Worm (Caenorhabditis elegans) whole organism, early embryonic: ENCODE measurements around the gene dop-2.

Experiments
- B0310.2 ChIP-seq: sonication (generic microtip); optimal IDR thresholded peaks from 2 replicates; lab custom pipeline; 2016; ENCODE audit warnings: mild to moderate bottlenecking, missing genetic modification characterization, missing compliant biosample characterization
- F13C5.2 ChIP-seq: sonication (generic microtip); optimal IDR thresholded peaks from 2 replicates; lab custom pipeline; 2017; ENCODE audit warnings: mild to moderate bottlenecking, missing genetic modification characterization, inconsistent platforms, missing compliant biosample characterization
- aly-1 ChIP-seq: sonication (generic microtip); optimal IDR thresholded peaks from 2 replicates; lab custom pipeline; 2016; ENCODE audit warnings: missing genetic modification characterization, missing compliant biosample characterization
- ama-1 ChIP-seq: fragments of 150-350 bp; optimal IDR thresholded peaks from 2 replicates; lab custom pipeline; 2014
- ceh-13 ChIP-seq: fragments of 200-800 bp; sonication (Bioruptor generic); optimal IDR thresholded peaks from 2 replicates; lab custom pipeline; 2018; ENCODE audit warnings: mild to moderate bottlenecking, missing genetic modification characterization, missing compliant biosample characterization
- ceh-36 ChIP-seq: sonication (generic microtip); optimal IDR thresholded peaks from 2 replicates; lab custom pipeline; 2016; ENCODE audit warnings: missing genetic modification characterization, inconsistent platforms, missing compliant biosample characterization
- ets-7 ChIP-seq: sonication (generic microtip); optimal IDR thresholded peaks from 2 replicates; lab custom pipeline; 2016; ENCODE audit warnings: missing genotype, missing genetic modification characterization, missing compliant biosample characterization
- flt-1 ChIP-seq: fragments of 200-800 bp; sonication (Bioruptor generic); IDR thresholded peaks from 2 replicates; pipeline ENCODE4 v1.3.6; 2022; ENCODE audit warnings: missing genetic modification characterization, missing compliant biosample characterization
- hmbx-1 ChIP-seq: sonication (generic microtip); optimal IDR thresholded peaks from 2 replicates; lab custom pipeline; 2016; ENCODE audit warnings: mild to moderate bottlenecking, missing genetic modification characterization, missing compliant biosample characterization
- hmg-4 ChIP-seq: fragments of 200-800 bp; sonication (Bioruptor generic); optimal IDR thresholded peaks from 2 replicates; lab custom pipeline; 2018; ENCODE audit warnings: mild to moderate bottlenecking, missing genetic modification characterization, missing compliant biosample characterization
- hnd-1 ChIP-seq: sonication (generic microtip); optimal IDR thresholded peaks from 2 replicates; lab custom pipeline; 2016; ENCODE audit warnings: missing genetic modification characterization, missing compliant biosample characterization
- pes-1 ChIP-seq: fragments of 200-800 bp; sonication (Bioruptor generic); IDR thresholded peaks from 2 replicates; pipeline ENCODE4 v1.3.6; 2022; ENCODE audit warnings: missing genetic modification reagents, missing genetic modification characterization, missing compliant biosample characterization
- scrt-1 ChIP-seq: fragments of 200-800 bp; sonication (Bioruptor generic); IDR thresholded peaks from 2 replicates; pipeline ENCODE4 v1.3.6; 2022; ENCODE audit warnings: missing genetic modification characterization, missing compliant biosample characterization
- sea-1 ChIP-seq: fragments of 200-800 bp; sonication (Bioruptor generic); conservative IDR thresholded peaks from 2 replicates; pipeline ENCODE4 v1.3.6; 2022; ENCODE audit warnings: missing genetic modification characterization, missing compliant biosample characterization
- tbx-11 ChIP-seq: fragments of 200-800 bp; sonication (Bioruptor generic); IDR thresholded peaks from 2 replicates; pipeline ENCODE4 v1.3.6; 2022; ENCODE audit warnings: missing genetic modification characterization, missing compliant biosample characterization
- tbx-37 ChIP-seq: fragments of 200-800 bp; sonication (Bioruptor generic); conservative IDR thresholded peaks from 2 replicates; pipeline ENCODE4 v1.3.6; 2022; ENCODE audit warnings: missing genetic modification reagents, missing genetic modification characterization, missing compliant biosample characterization
- tra-4 ChIP-seq: sonication (generic microtip); optimal IDR thresholded peaks from 2 replicates; lab custom pipeline; 2017; ENCODE audit warnings: missing genetic modification characterization, missing compliant biosample characterization

dop-2 gene

ce11 chrV:9582594-9583322 is 25.6 kb upstream of the dop-2 start, which contains the start of gene rtfo-1:
Gene rtfo-1 (minus strand): TSS chrV:9582644.
- TF ChIP-seq tra-4 (no peak), ceh-36 (tag; lab: Kevin White, UChicago) (peak; percentile 39), F13C5.2 (tag; lab: Kevin White, UChicago) (peak; percentile 79), sea-1 (GFP tag; lab: Robert Waterston, UW) (no peak), ets-7 (tag; lab: Kevin White, UChicago) (no peak), hnd-1 (tag; lab: Kevin White, UChicago) (peak; percentile 6), ceh-13 (GFP tag; lab: Kevin White, UChicago) (peak; percentile 42), tbx-37 (GFP tag; lab: Robert Waterston, UW) (peak; percentile 62), flt-1 (GFP tag; lab: Robert Waterston, UW) (peak; percentile 50; the same call in 1 of the 2 replicates), hmg-4 (no peak), ama-1 (lab: Kevin White, UChicago) (no peak), scrt-1 (peak; percentile 41; the same call in 1 of the 2 replicates), B0310.2 (no peak), aly-1 (tag; lab: Kevin White, UChicago) (no peak), hmbx-1 (tag; lab: Kevin White, UChicago) (no peak), pes-1 (GFP tag; lab: Robert Waterston, UW) (no peak; the same call in 1 of the 2 replicates), tbx-11 (GFP tag; lab: Robert Waterston, UW) (peak; percentile 14; the same call in 1 of the 2 replicates)

ce11 chrV:9583323-9583644 is 25.1 kb upstream of the dop-2 start, which contains the start of gene K09G1.1:
Gene K09G1.1 (plus strand): TSS chrV:9583545.
- TF ChIP-seq pes-1 (GFP tag; lab: Robert Waterston, UW): no peak
- no peak for TF ChIP-seq tra-4
- TF ChIP-seq F13C5.2 (tag; lab: Kevin White, UChicago): no peak
- no peak for TF ChIP-seq tbx-11 (GFP tag; lab: Robert Waterston, UW)
- no peak for TF ChIP-seq ceh-36 (tag; lab: Kevin White, UChicago)
- no peak for TF ChIP-seq hnd-1 (tag; lab: Kevin White, UChicago)
- TF ChIP-seq hmg-4: no peak
- TF ChIP-seq hmbx-1 (tag; lab: Kevin White, UChicago): no peak
- TF ChIP-seq sea-1 (GFP tag; lab: Robert Waterston, UW): no peak
- TF ChIP-seq ceh-13 (GFP tag; lab: Kevin White, UChicago): no peak

ce11 chrV:9584263-9584662 is 24.1 kb upstream of the dop-2 start:
- TF ChIP-seq ceh-36 (tag; lab: Kevin White, UChicago): no peak
- no peak for TF ChIP-seq hnd-1 (tag; lab: Kevin White, UChicago)
- no peak for TF ChIP-seq flt-1 (GFP tag; lab: Robert Waterston, UW)
- TF ChIP-seq tbx-11 (GFP tag; lab: Robert Waterston, UW): no peak
- no peak for TF ChIP-seq pes-1 (GFP tag; lab: Robert Waterston, UW)
- no peak for TF ChIP-seq B0310.2
- TF ChIP-seq aly-1 (tag; lab: Kevin White, UChicago): no peak
- TF ChIP-seq tra-4: no peak
- no peak for TF ChIP-seq sea-1 (GFP tag; lab: Robert Waterston, UW)
- no peak for TF ChIP-seq ets-7 (tag; lab: Kevin White, UChicago)
- TF ChIP-seq scrt-1: no peak
- no peak for TF ChIP-seq hmbx-1 (tag; lab: Kevin White, UChicago)
- no peak for TF ChIP-seq ceh-13 (GFP tag; lab: Kevin White, UChicago)

- TF ChIP-seq ets-7 (tag; lab: Kevin White, UChicago) (no peak), flt-1 (GFP tag; lab: Robert Waterston, UW) (no peak), F13C5.2 (tag; lab: Kevin White, UChicago) (no peak), sea-1 (GFP tag; lab: Robert Waterston, UW) (no peak), B0310.2 (no peak), tbx-11 (GFP tag; lab: Robert Waterston, UW) (no peak), hnd-1 (tag; lab: Kevin White, UChicago) (no peak), hmbx-1 (tag; lab: Kevin White, UChicago) (no peak), ama-1 (lab: Kevin White, UChicago) (no peak), aly-1 (tag; lab: Kevin White, UChicago) (no peak), tbx-37 (GFP tag; lab: Robert Waterston, UW) (no peak), ceh-36 (tag; lab: Kevin White, UChicago) (no peak), hmg-4 (no peak), ceh-13 (GFP tag; lab: Kevin White, UChicago) (no peak), scrt-1 (no peak), tra-4 (no peak), pes-1 (GFP tag; lab: Robert Waterston, UW) (no peak)
Measured at ce11 chrV:9587619-9588018, 20.7 kb upstream of the dop-2 start.

- TF ChIP-seq B0310.2: no peak
- TF ChIP-seq flt-1 (GFP tag; lab: Robert Waterston, UW): no peak
- TF ChIP-seq hmbx-1 (tag; lab: Kevin White, UChicago): no peak
- no peak for TF ChIP-seq ceh-36 (tag; lab: Kevin White, UChicago)
- TF ChIP-seq ceh-13 (GFP tag; lab: Kevin White, UChicago): no peak
- no peak for TF ChIP-seq aly-1 (tag; lab: Kevin White, UChicago)
Measured at ce11 chrV:9588574-9588973, 19.8 kb upstream of the dop-2 start.

- TF ChIP-seq aly-1 (tag; lab: Kevin White, UChicago) (no peak), ceh-13 (GFP tag; lab: Kevin White, UChicago) (no peak), ceh-36 (tag; lab: Kevin White, UChicago) (no peak), ets-7 (tag; lab: Kevin White, UChicago) (no peak), hnd-1 (tag; lab: Kevin White, UChicago) (no peak), hmbx-1 (tag; lab: Kevin White, UChicago) (no peak), scrt-1 (no peak), tbx-37 (GFP tag; lab: Robert Waterston, UW) (no peak), hmg-4 (no peak), sea-1 (GFP tag; lab: Robert Waterston, UW) (no peak), tra-4 (no peak), pes-1 (GFP tag; lab: Robert Waterston, UW) (no peak), tbx-11 (GFP tag; lab: Robert Waterston, UW) (no peak), B0310.2 (no peak), flt-1 (GFP tag; lab: Robert Waterston, UW) (no peak)
Measured at ce11 chrV:9590317-9590716, 18.0 kb upstream of the dop-2 start, which contains the start of gene K09G1.2. Gene K09G1.2 (plus strand): TSS chrV:9590617.
